Worm (Caenorhabditis elegans) whole organism, early embryonic: ENCODE results near the gene str-47.

Experiments used
- ama-1 ChIP-seq: fragments of 150-350 bp; optimal IDR thresholded peaks from 2 replicates; lab custom pipeline; 2014
- flt-1 ChIP-seq: fragments of 200-800 bp; sonication (Bioruptor generic); IDR thresholded peaks from 2 replicates; pipeline ENCODE4 v1.3.6; 2022; ENCODE audit warnings: missing genetic modification characterization, missing compliant biosample characterization
- hnd-1 ChIP-seq: sonication (generic microtip); optimal IDR thresholded peaks from 2 replicates; lab custom pipeline; 2016; ENCODE audit warnings: missing genetic modification characterization, missing compliant biosample characterization
- tbx-11 ChIP-seq: fragments of 200-800 bp; sonication (Bioruptor generic); IDR thresholded peaks from 2 replicates; pipeline ENCODE4 v1.3.6; 2022; ENCODE audit warnings: missing genetic modification characterization, missing compliant biosample characterization
- tbx-37 ChIP-seq: fragments of 200-800 bp; sonication (Bioruptor generic); conservative IDR thresholded peaks from 2 replicates; pipeline ENCODE4 v1.3.6; 2022; ENCODE audit warnings: missing genetic modification reagents, missing genetic modification characterization, missing compliant biosample characterization

DNA sequence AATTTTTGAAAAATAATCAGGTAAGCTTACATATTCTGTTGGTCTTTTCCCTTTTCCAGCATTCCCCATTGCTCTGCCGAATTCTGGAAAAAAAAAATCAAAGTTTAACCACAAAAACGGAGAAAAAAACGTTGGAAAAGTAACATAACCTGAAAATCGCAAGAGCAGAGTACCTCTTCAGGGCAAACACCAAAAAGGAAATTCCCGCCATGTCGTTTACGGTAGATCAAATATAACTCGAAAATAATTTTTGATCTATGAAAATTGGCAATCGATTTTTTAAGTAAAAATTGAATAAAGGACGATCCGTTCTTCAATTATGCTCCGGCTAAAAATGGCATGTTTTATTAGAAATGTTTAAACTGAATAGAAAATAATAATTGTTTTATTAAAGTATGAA is 42.1 kb upstream of the str-47 start, which contains the start of gene C50E3.11:
- TF ChIP-seq tbx-37 (GFP tag; lab: Robert Waterston, UW) = no peak
- no peak for TF ChIP-seq ama-1
- TF ChIP-seq hnd-1 (tag; lab: Kevin White, UChicago) = no peak
- TF ChIP-seq flt-1 (GFP tag; lab: Robert Waterston, UW) = no peak
- no peak for TF ChIP-seq tbx-11
